Fruit fly (Drosophila melanogaster) whole organism, prepupa: ENCODE measurements around the gene CG9547.

Experiments
- CG10669 ChIP-seq: fragments of 200-800 bp; sonication (Bioruptor generic); optimal IDR thresholded peaks from 3 replicates; lab custom pipeline; 2018; ENCODE audit warnings: missing biosample characterization, mild to moderate bottlenecking, missing genetic modification characterization, moderate library complexity
- CG11762 ChIP-seq: fragments of 200-800 bp; sonication (Bioruptor generic); optimal IDR thresholded peaks from 3 replicates; lab custom pipeline; 2016; ENCODE audit warnings: missing biosample characterization, missing genetic modification characterization; ENCODE audit not compliant: insufficient read depth
- CG11902 ChIP-seq: fragments of 200-800 bp; sonication (Bioruptor generic); optimal IDR thresholded peaks from 3 replicates; lab custom pipeline; 2016; ENCODE audit warnings: missing biosample characterization, missing genetic modification characterization
- CG15336 ChIP-seq: fragments of 200-800 bp; sonication (Bioruptor generic); IDR thresholded peaks from 2 replicates; pipeline ENCODE4 v1.3.6; 2022; ENCODE audit warnings: missing biosample characterization, missing genetic modification characterization
- CG16779 ChIP-seq: fragments of 200-800 bp; sonication (Bioruptor generic); optimal IDR thresholded peaks from 3 replicates; lab custom pipeline; 2017; ENCODE audit warnings: missing biosample characterization, mild to moderate bottlenecking, missing genetic modification characterization
- CG3032 ChIP-seq: fragments of 200-800 bp; optimal IDR thresholded peaks from 2 replicates; lab custom pipeline; 2019; ENCODE audit warnings: missing biosample characterization, mild to moderate bottlenecking, missing genetic modification characterization, moderate library complexity
- CG32006 ChIP-seq: fragments of 200-800 bp; sonication (Bioruptor generic); optimal IDR thresholded peaks from 3 replicates; lab custom pipeline; 2017; ENCODE audit warnings: missing biosample characterization, mild to moderate bottlenecking, missing genetic modification characterization
- CG34406 ChIP-seq: fragments of 200-800 bp; sonication (Bioruptor generic); optimal IDR thresholded peaks from 3 replicates; lab custom pipeline; 2016; ENCODE audit warnings: missing biosample characterization, missing genetic modification characterization
- CG3919 ChIP-seq: fragments of 200-800 bp; sonication (Bioruptor generic); optimal IDR thresholded peaks from 3 replicates; lab custom pipeline; 2016; ENCODE audit warnings: missing biosample characterization, missing genetic modification characterization
- CG6163 ChIP-seq: fragments of 200-800 bp; sonication (Bioruptor generic); IDR thresholded peaks from 3 replicates; pipeline ENCODE4 v1.3.6; 2022; ENCODE audit warnings: missing biosample characterization, missing genetic modification characterization
- CG7368 ChIP-seq: fragments of 200-800 bp; sonication (Bioruptor generic); optimal IDR thresholded peaks from 3 replicates; lab custom pipeline; 2016; ENCODE audit warnings: missing biosample characterization, missing genetic modification characterization
- CG8119 ChIP-seq: fragments of 200-800 bp; sonication (Bioruptor generic); IDR thresholded peaks from 3 replicates; pipeline ENCODE4 v1.3.6; 2022; ENCODE audit warnings: missing biosample characterization, missing genetic modification characterization
- CG9139 ChIP-seq: fragments of 200-800 bp; sonication (Bioruptor generic); optimal IDR thresholded peaks from 3 replicates; lab custom pipeline; 2017; ENCODE audit warnings: missing biosample characterization, mild to moderate bottlenecking, missing genetic modification characterization
- Eip78C ChIP-seq: fragments of 200-800 bp; sonication (Bioruptor generic); peaks from one replicate; lab custom pipeline; 2016; ENCODE audit warnings: missing biosample characterization, missing genetic modification characterization
- Eip93F ChIP-seq: fragments of 200-800 bp; sonication (Bioruptor generic); optimal IDR thresholded peaks from 2 replicates; lab custom pipeline; 2016; ENCODE audit warnings: missing biosample characterization, mild to moderate bottlenecking, missing genetic modification characterization
- Ets96B ChIP-seq: fragments of 200-800 bp; optimal IDR thresholded peaks from 2 replicates; lab custom pipeline; 2019; ENCODE audit warnings: missing biosample characterization, mild to moderate bottlenecking, missing genetic modification characterization, moderate library complexity
- Hr39 ChIP-seq: fragments of 200-800 bp; sonication (Bioruptor generic); optimal IDR thresholded peaks from 2 replicates; lab custom pipeline; 2016; ENCODE audit warnings: missing biosample characterization, missing genetic modification characterization
- OdsH ChIP-seq: fragments of 200-800 bp; sonication (Bioruptor generic); optimal IDR thresholded peaks from 3 replicates; lab custom pipeline; 2016; ENCODE audit warnings: missing biosample characterization, missing genetic modification characterization
- Smox ChIP-seq: fragments of 200-800 bp; sonication (Bioruptor generic); optimal IDR thresholded peaks from 3 replicates; lab custom pipeline; 2016; ENCODE audit warnings: missing biosample characterization, missing genetic modification characterization
- Sox14 ChIP-seq: fragments of 200-800 bp; sonication (Bioruptor generic); optimal IDR thresholded peaks from 3 replicates; lab custom pipeline; 2016; ENCODE audit warnings: missing biosample characterization, missing genetic modification characterization
- acj6 ChIP-seq: fragments of 200-800 bp; sonication (Bioruptor generic); optimal IDR thresholded peaks from 3 replicates; lab custom pipeline; 2016; ENCODE audit warnings: missing biosample characterization, missing genetic modification characterization
- dsx ChIP-seq: fragments of 200-800 bp; optimal IDR thresholded peaks from 3 replicates; lab custom pipeline; 2019; ENCODE audit warnings: missing biosample characterization, mild to moderate bottlenecking, missing genetic modification characterization, moderate library complexity; ENCODE audit not compliant: poor library complexity, severe bottlenecking
- fd59A ChIP-seq: fragments of 200-800 bp; sonication (Bioruptor generic); optimal IDR thresholded peaks from 2 replicates; lab custom pipeline; 2017; ENCODE audit warnings: missing biosample characterization, mild to moderate bottlenecking, missing genetic modification characterization, missing genetic modification reagents
- fd85E ChIP-seq: fragments of 200-800 bp; sonication (Bioruptor generic); optimal IDR thresholded peaks from 3 replicates; lab custom pipeline; 2016; ENCODE audit warnings: missing biosample characterization, missing genetic modification characterization
- fkh ChIP-seq: fragments of 200-800 bp; sonication (Bioruptor generic); optimal IDR thresholded peaks from 3 replicates; lab custom pipeline; 2017; ENCODE audit warnings: missing biosample characterization, mild to moderate bottlenecking, missing genetic modification characterization, moderate library complexity
- lz ChIP-seq: fragments of 200-800 bp; sonication (Bioruptor generic); optimal IDR thresholded peaks from 3 replicates; lab custom pipeline; 2016; ENCODE audit warnings: missing biosample characterization, missing genetic modification characterization
- net ChIP-seq: fragments of 200-800 bp; sonication (Bioruptor generic); optimal IDR thresholded peaks from 3 replicates; lab custom pipeline; 2016; ENCODE audit warnings: missing biosample characterization, missing genetic modification characterization
- spab ChIP-seq: fragments of 200-800 bp; sonication (Bioruptor generic); optimal IDR thresholded peaks from 2 replicates; lab custom pipeline; 2017; ENCODE audit warnings: missing biosample characterization, mild to moderate bottlenecking, missing genetic modification characterization, missing genetic modification reagents
- vri ChIP-seq: fragments of 200-800 bp; sonication (Bioruptor generic); optimal IDR thresholded peaks from 3 replicates; lab custom pipeline; 2016; ENCODE audit warnings: missing biosample characterization, mild to moderate bottlenecking, missing genetic modification characterization

CG9547 gene

DNA sequence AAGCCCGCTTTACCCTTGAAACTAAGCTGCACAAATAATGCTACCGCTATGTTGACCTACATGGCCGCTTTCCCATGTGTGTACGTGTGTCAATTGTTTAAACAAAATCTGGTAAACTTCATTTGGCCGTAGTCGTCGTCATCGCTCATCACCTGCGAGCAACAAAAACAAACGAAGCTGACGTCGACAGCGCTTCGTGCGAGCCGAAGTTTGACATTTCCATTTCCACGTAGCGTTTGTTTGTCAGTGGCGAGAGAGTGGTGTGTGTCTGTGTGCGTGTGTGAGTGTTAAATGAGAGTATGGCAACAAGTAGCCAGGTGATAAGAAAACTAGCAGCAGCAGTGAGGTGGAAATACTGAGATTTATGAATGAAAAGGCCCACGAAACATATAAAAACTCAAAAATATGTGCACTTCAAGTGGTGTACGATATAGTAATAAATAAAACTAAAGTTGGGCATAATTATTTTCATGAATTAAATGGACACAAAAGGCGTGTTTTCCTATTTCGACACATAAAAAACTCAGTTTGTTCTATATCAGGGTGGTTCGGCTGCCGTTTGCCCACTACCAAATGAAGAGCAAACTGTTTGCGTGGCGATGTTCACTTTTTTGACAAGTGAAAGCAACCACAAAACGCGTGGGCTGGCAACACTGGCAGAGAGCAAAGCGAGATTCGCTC is 15.0 kb downstream of the CG9547 start (continued):
- TF ChIP-seq CG11762 (GFP tag; lab: Kevin White, UChicago) (no peak), CG7368 (GFP tag; lab: Kevin White, UChicago) (no peak), Ets96B (tag; lab: Kevin White, UChicago) (peak; percentile 7), CG34406 (GFP tag; lab: Kevin White, UChicago) (no peak), spab (no peak), CG16779 (tag; lab: Kevin White, UChicago) (peak; percentile 30), CG11902 (no peak), CG8119 (GFP tag; lab: Robert Waterston, UW) (peak; percentile 62), CG6163 (peak; percentile 25; the same call in 1 of the 3 replicates), fd85E (GFP tag; lab: Kevin White, UChicago) (no peak), CG3919 (GFP tag; lab: Kevin White, UChicago) (peak; percentile 23), acj6 (peak; percentile 18), Eip78C (GFP tag; lab: Kevin White, UChicago) (peak; percentile 62), fd59A (GFP tag; lab: Kevin White, UChicago) (no peak), dsx (GFP tag; lab: Kevin White, UChicago) (peak; percentile 12), CG9139 (GFP tag; lab: Kevin White, UChicago) (no peak), vri (peak; percentile 35)

DNA sequence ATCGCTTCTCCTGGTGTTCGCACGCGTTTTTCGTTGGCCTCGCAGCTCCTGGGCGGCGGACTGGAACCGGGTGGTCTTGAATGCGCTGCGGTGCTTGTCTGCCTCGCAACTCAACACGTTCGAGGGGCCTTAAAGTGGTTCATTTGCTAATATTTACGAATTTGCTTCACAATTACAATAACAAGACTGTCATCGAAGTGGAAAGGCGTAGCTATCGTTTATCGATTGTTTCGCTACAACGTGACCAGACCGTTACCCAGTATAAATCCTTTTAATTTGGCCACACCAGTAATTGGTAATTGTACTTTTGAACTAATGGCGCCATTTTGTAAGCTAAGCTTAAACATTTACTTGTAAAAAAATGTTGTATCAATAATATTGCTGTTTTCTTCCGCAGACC is 17.6 kb downstream of the CG9547 start, which contains the start of gene CG9536:
Gene CG9536 (minus strand): TSS at position 223 of the 400 bp plus-strand sequence.
- TF ChIP-seq fkh (GFP tag; lab: Kevin White, UChicago) (peak; percentile 7), Smox (no peak), acj6 (no peak)

DNA sequence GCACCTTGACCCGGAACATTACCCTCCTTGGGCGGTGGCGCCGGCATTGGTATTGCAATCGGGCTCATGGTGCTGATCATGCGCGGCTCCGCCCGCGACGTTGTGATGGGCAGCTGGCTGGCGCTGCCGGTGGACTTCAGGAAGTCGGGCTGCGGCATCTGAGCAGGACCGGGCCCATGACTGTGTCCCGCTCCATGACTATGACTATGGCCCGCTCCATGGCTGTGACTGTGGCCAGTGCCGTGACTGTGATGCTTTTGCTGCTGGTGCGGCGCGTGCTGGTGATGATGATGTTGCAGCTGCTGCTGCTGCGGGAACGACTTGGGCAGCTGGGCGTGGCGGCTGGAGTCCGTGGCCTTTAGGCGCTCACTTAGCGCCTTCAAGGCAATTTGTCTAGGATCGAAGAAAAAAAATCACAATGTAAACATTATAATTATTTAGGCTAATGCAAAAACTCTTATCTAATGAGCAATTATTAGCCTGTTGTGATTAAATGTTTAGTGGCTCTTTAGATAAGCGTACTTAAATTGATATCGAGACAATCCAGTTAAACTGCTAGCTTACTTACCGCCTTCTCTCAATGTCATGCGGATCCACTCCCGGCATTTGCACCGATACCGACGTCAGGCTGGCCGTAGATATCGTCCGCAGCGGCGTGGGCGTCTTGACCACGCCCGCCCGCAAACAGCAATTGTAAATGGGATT is 19.3 kb downstream of the CG9547 start:
- TF ChIP-seq CG9139 (GFP tag; lab: Kevin White, UChicago) = no peak
- no peak for TF ChIP-seq CG32006 (GFP tag; lab: Kevin White, UChicago)
- no peak for TF ChIP-seq CG3032 (tag; lab: Kevin White, UChicago)
- TF ChIP-seq CG10669 (GFP tag; lab: Kevin White, UChicago) = no peak
- TF ChIP-seq OdsH (GFP tag; lab: Kevin White, UChicago) = no peak
- TF ChIP-seq Sox14 = no peak
- no peak for TF ChIP-seq CG8119 (GFP tag; lab: Robert Waterston, UW)
- no peak for TF ChIP-seq dsx (GFP tag; lab: Kevin White, UChicago)
- TF ChIP-seq Eip93F (GFP tag; lab: Kevin White, UChicago) = no peak
- TF ChIP-seq fkh (GFP tag; lab: Kevin White, UChicago) = no peak
- no peak for TF ChIP-seq Hr39 (GFP tag; lab: Kevin White, UChicago)
- TF ChIP-seq lz = no peak
- TF ChIP-seq CG11762 (GFP tag; lab: Kevin White, UChicago) = no peak
- TF ChIP-seq CG6163 = no peak
- TF ChIP-seq CG11902 = no peak
- no peak for TF ChIP-seq net

DNA sequence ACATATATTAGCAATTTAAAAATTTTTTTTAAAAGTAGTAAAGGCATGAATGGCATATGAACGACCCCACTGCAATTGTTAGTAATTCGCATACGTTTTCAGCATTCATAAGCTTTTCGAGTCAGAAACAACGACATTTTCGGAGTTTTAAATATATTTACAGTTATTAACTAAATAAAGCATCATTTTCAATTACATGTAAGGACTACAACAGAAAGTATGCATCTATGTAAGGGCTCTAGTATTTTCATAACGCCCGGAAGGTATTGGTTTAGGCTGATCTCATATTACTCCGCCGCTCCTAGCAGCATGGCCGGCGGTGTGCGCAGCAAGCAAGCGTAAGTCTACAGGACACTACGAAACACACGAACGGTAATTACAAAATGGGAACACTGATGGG is 20.0 kb downstream of the CG9547 start:
- TF ChIP-seq Eip78C (GFP tag; lab: Kevin White, UChicago) = peak; percentile 56
- TF ChIP-seq Sox14 = no peak
- TF ChIP-seq CG15336 (GFP tag; lab: Robert Waterston, UW) = 0 out of 2 replicates have a peak, but pooled peaks have one; percentile 12
